Worm (Caenorhabditis elegans): Measurements from ENCODE around the gene K03H6.4.

K03H6.4 gene

ce11 chrIV:1553195-1553918, 32.2 kb upstream of the K03H6.4 start, which contains the start of gene C34H4.2:
TSS of gene C34H4.2 (plus strand) at chrIV:1553752.
- TF ChIP-seq ceh-13 (GFP tag; optimal IDR thresholded peaks at IDR 0.05) (no peak), scrt-1 (GFP tag; IDR thresholded peaks at IDR 0.05) (no peak), flt-1 (GFP tag; IDR thresholded peaks at IDR 0.05) (no peak), tra-4 (tag; optimal IDR thresholded peaks at IDR 0.05) (no peak), hmg-4 (GFP tag; optimal IDR thresholded peaks at IDR 0.05) (no peak), F13C5.2 (tag; optimal IDR thresholded peaks at IDR 0.05) (no peak), ets-7 (tag; optimal IDR thresholded peaks at IDR 0.05) (no peak), hmbx-1 (tag; optimal IDR thresholded peaks at IDR 0.05) (no peak), hnd-1 (tag; optimal IDR thresholded peaks at IDR 0.05) (no peak)

- TF ChIP-seq F13C5.2 (tag; optimal IDR thresholded peaks at IDR 0.05): no peak
- no peak for TF ChIP-seq aly-1 (tag; optimal IDR thresholded peaks at IDR 0.05)
- no peak for TF ChIP-seq hmg-4 (GFP tag; optimal IDR thresholded peaks at IDR 0.05)
- no peak for TF ChIP-seq ceh-13 (GFP tag; optimal IDR thresholded peaks at IDR 0.05)
- no peak for TF ChIP-seq hnd-1 (tag; optimal IDR thresholded peaks at IDR 0.05)
- no peak for TF ChIP-seq tbx-37 (GFP tag; conservative IDR thresholded peaks at IDR 0.05)
- TF ChIP-seq B0310.2 (tag; optimal IDR thresholded peaks at IDR 0.05): no peak
- no peak for TF ChIP-seq flt-1 (GFP tag; IDR thresholded peaks at IDR 0.05)
- no peak for TF ChIP-seq hmbx-1 (tag; optimal IDR thresholded peaks at IDR 0.05)
- no peak for TF ChIP-seq scrt-1 (GFP tag; IDR thresholded peaks at IDR 0.05)
- TF ChIP-seq pes-1 (GFP tag; IDR thresholded peaks at IDR 0.05): no peak
Measured at ce11 chrIV:1550578-1550977, 29.5 kb upstream of the K03H6.4 start, which contains the start of gene tag-244. TSS of gene tag-244 (plus strand) at chrIV:1550878.

- TF ChIP-seq hmbx-1 (tag; optimal IDR thresholded peaks at IDR 0.05) (no peak), sea-1 (GFP tag; conservative IDR thresholded peaks at IDR 0.05) (no peak), ets-7 (tag; optimal IDR thresholded peaks at IDR 0.05) (no peak), pes-1 (GFP tag; IDR thresholded peaks at IDR 0.05) (no peak), B0310.2 (tag; optimal IDR thresholded peaks at IDR 0.05) (no peak), ama-1 (optimal IDR thresholded peaks at IDR 0.05) (no peak), tra-4 (tag; optimal IDR thresholded peaks at IDR 0.05) (no peak), aly-1 (tag; optimal IDR thresholded peaks at IDR 0.05) (no peak), hnd-1 (tag; optimal IDR thresholded peaks at IDR 0.05) (no peak), flt-1 (GFP tag; IDR thresholded peaks at IDR 0.05) (no peak), scrt-1 (GFP tag; IDR thresholded peaks at IDR 0.05) (no peak), tbx-37 (GFP tag; conservative IDR thresholded peaks at IDR 0.05) (no peak), F13C5.2 (tag; optimal IDR thresholded peaks at IDR 0.05) (no peak), tbx-11 (GFP tag; IDR thresholded peaks at IDR 0.05) (no peak), ceh-36 (tag; optimal IDR thresholded peaks at IDR 0.05) (no peak), ceh-13 (GFP tag; optimal IDR thresholded peaks at IDR 0.05) (no peak), hmg-4 (GFP tag; optimal IDR thresholded peaks at IDR 0.05) (no peak)
Measured at ce11 chrIV:1550131-1550530, 29.0 kb upstream of the K03H6.4 start, which contains the start of gene C34H4.5. TSS of gene C34H4.5 (minus strand) at chrIV:1550231.

ce11 chrIV:1549095-1550093, 28.3 kb upstream of the K03H6.4 start:
- TF ChIP-seq aly-1 (tag; optimal IDR thresholded peaks at IDR 0.05) (peak; percentile 1), hmbx-1 (tag; optimal IDR thresholded peaks at IDR 0.05) (no peak)

ce11 chrIV:1548457-1548861, 27.3 kb upstream of the K03H6.4 start, which contains the start of gene col-107:
TSS of gene col-107 (plus strand) at chrIV:1548721.
- TF ChIP-seq tra-4 (tag; optimal IDR thresholded peaks at IDR 0.05) (no peak), ets-7 (tag; optimal IDR thresholded peaks at IDR 0.05) (no peak), hmg-4 (GFP tag; optimal IDR thresholded peaks at IDR 0.05) (no peak), scrt-1 (GFP tag; IDR thresholded peaks at IDR 0.05) (no peak), ama-1 (optimal IDR thresholded peaks at IDR 0.05) (no peak), B0310.2 (tag; optimal IDR thresholded peaks at IDR 0.05) (no peak), tbx-11 (GFP tag; IDR thresholded peaks at IDR 0.05) (no peak), ceh-36 (tag; optimal IDR thresholded peaks at IDR 0.05) (no peak), aly-1 (tag; optimal IDR thresholded peaks at IDR 0.05) (no peak), tbx-37 (GFP tag; conservative IDR thresholded peaks at IDR 0.05) (no peak), ceh-13 (GFP tag; optimal IDR thresholded peaks at IDR 0.05) (no peak), sea-1 (GFP tag; conservative IDR thresholded peaks at IDR 0.05) (no peak), pes-1 (GFP tag; IDR thresholded peaks at IDR 0.05) (no peak), F13C5.2 (tag; optimal IDR thresholded peaks at IDR 0.05) (no peak), flt-1 (GFP tag; IDR thresholded peaks at IDR 0.05) (no peak), hnd-1 (tag; optimal IDR thresholded peaks at IDR 0.05) (no peak), hmbx-1 (tag; optimal IDR thresholded peaks at IDR 0.05) (no peak)

ce11 chrIV:1547129-1547528, 26.0 kb upstream of the K03H6.4 start:
- TF ChIP-seq ama-1 (optimal IDR thresholded peaks at IDR 0.05): no peak
- no peak for TF ChIP-seq B0310.2 (tag; optimal IDR thresholded peaks at IDR 0.05)
- TF ChIP-seq pes-1 (GFP tag; IDR thresholded peaks at IDR 0.05): no peak
- TF ChIP-seq ceh-13 (GFP tag; optimal IDR thresholded peaks at IDR 0.05): no peak
- TF ChIP-seq F13C5.2 (tag; optimal IDR thresholded peaks at IDR 0.05): no peak
- TF ChIP-seq sea-1 (GFP tag; conservative IDR thresholded peaks at IDR 0.05): no peak
- no peak for TF ChIP-seq ceh-36 (tag; optimal IDR thresholded peaks at IDR 0.05)
- no peak for TF ChIP-seq hmbx-1 (tag; optimal IDR thresholded peaks at IDR 0.05)

ce11 chrIV:1536316-1536715, 15.2 kb upstream of the K03H6.4 start, which contains the start of gene K03H6.5:
TSS of gene K03H6.5 (minus strand) at chrIV:1536416.
- TF ChIP-seq tbx-11 (GFP tag; IDR thresholded peaks at IDR 0.05) (no peak), pes-1 (GFP tag; IDR thresholded peaks at IDR 0.05) (no peak), tbx-37 (GFP tag; conservative IDR thresholded peaks at IDR 0.05) (no peak), F13C5.2 (tag; optimal IDR thresholded peaks at IDR 0.05) (no peak), flt-1 (GFP tag; IDR thresholded peaks at IDR 0.05) (no peak), hmbx-1 (tag; optimal IDR thresholded peaks at IDR 0.05) (no peak)
